Fruit fly (Drosophila melanogaster) whole organism, embryonic: ENCODE results near the gene CG8097.

ENCODE experiments used
- Blimp-1 ChIP-seq: fragments of 200-800 bp; sonication (Bioruptor generic); optimal IDR thresholded peaks from 3 replicates; lab custom pipeline; 2018; ENCODE audit warnings: missing biosample characterization, missing genetic modification characterization, mild to moderate bottlenecking, moderate library complexity, missing genetic modification reagents
- CG10366 ChIP-seq: fragments of 200-800 bp; sonication (Bioruptor generic); IDR thresholded peaks from 2 replicates; pipeline ENCODE4 v1.3.6; 2022; ENCODE audit warnings: missing biosample characterization, missing genetic modification characterization
- CG13287 ChIP-seq: fragments of 200-800 bp; sonication (Bioruptor generic); IDR thresholded peaks from 2 replicates; pipeline ENCODE4 v1.3.6; 2022; ENCODE audit warnings: missing biosample characterization, missing genetic modification characterization; ENCODE audit not compliant: partially characterized antibody
- CG15269 ChIP-seq: fragments of 200-800 bp; sonication (Bioruptor generic); optimal IDR thresholded peaks from 2 replicates; lab custom pipeline; 2018; ENCODE audit warnings: missing biosample characterization, mild to moderate bottlenecking, missing genetic modification characterization, moderate library complexity
- CG15514 ChIP-seq: fragments of 200-800 bp; sonication (Bioruptor generic); optimal IDR thresholded peaks from 3 replicates; lab custom pipeline; 2017; ENCODE audit warnings: missing biosample characterization, missing genetic modification characterization, mild to moderate bottlenecking, moderate library complexity, missing genetic modification reagents
- CG1647 ChIP-seq: fragments of 200-800 bp; sonication (Bioruptor generic); optimal IDR thresholded peaks from 3 replicates; lab custom pipeline; 2016; ENCODE audit warnings: missing biosample characterization, missing genetic modification characterization
- CG17186 ChIP-seq: fragments of 200-800 bp; sonication (Bioruptor generic); optimal IDR thresholded peaks from 3 replicates; lab custom pipeline; 2017; ENCODE audit warnings: missing biosample characterization, missing genetic modification reagents, missing genetic modification characterization
- CG2199 ChIP-seq: fragments of 200-800 bp; sonication (Bioruptor generic); IDR thresholded peaks from 3 replicates; pipeline ENCODE4 v1.3.6; 2022; ENCODE audit warnings: missing biosample characterization, missing genetic modification characterization
- CG2202 ChIP-seq: fragments of 200-800 bp; sonication (Bioruptor generic); optimal IDR thresholded peaks from 2 replicates; lab custom pipeline; 2018; ENCODE audit warnings: missing biosample characterization, mild to moderate bottlenecking, missing genetic modification characterization
- CG2678 ChIP-seq: fragments of 200-800 bp; sonication (Bioruptor generic); optimal IDR thresholded peaks from 3 replicates; lab custom pipeline; 2019; ENCODE audit warnings: missing biosample characterization, mild to moderate bottlenecking, missing genetic modification characterization, moderate library complexity
- CG30403 ChIP-seq: fragments of 200-800 bp; sonication (Bioruptor generic); optimal IDR thresholded peaks from 3 replicates; lab custom pipeline; 2016; ENCODE audit warnings: missing biosample characterization, missing genetic modification characterization
- CG4282 ChIP-seq: fragments of 200-800 bp; sonication (Bioruptor generic); optimal IDR thresholded peaks from 2 replicates; lab custom pipeline; 2016; ENCODE audit warnings: missing biosample characterization, missing genetic modification characterization
- CG6254 ChIP-seq: fragments of 200-800 bp; sonication (Bioruptor generic); optimal IDR thresholded peaks from 3 replicates; lab custom pipeline; 2017; ENCODE audit warnings: mild to moderate bottlenecking, missing biosample characterization, missing genetic modification reagents, missing genetic modification characterization
- CG7357 ChIP-seq: fragments of 200-800 bp; sonication (Bioruptor generic); IDR thresholded peaks from 3 replicates; pipeline ENCODE4 v1.3.6; 2022; ENCODE audit warnings: missing biosample characterization, missing genetic modification characterization
- CG7786 ChIP-seq: fragments of 200-800 bp; sonication (Bioruptor generic); optimal IDR thresholded peaks from 2 replicates; lab custom pipeline; 2016; ENCODE audit warnings: missing biosample characterization, missing genetic modification characterization
- CG8765 ChIP-seq: fragments of 200-800 bp; sonication (Bioruptor generic); IDR thresholded peaks from 2 replicates; pipeline ENCODE4 v1.3.6; 2022; ENCODE audit warnings: missing biosample characterization, missing genetic modification characterization
- CG9437 ChIP-seq: fragments of 200-800 bp; sonication (Bioruptor generic); optimal IDR thresholded peaks from 2 replicates; lab custom pipeline; 2018; ENCODE audit warnings: missing biosample characterization, mild to moderate bottlenecking, missing genetic modification characterization
- CG9609 ChIP-seq: fragments of 200-800 bp; sonication (Bioruptor generic); optimal IDR thresholded peaks from 3 replicates; lab custom pipeline; 2016; ENCODE audit warnings: missing biosample characterization, missing genetic modification characterization
- CG9932 ChIP-seq: fragments of 200-800 bp; sonication (Bioruptor generic); IDR thresholded peaks from 2 replicates; pipeline ENCODE4 v1.3.6; 2022; ENCODE audit warnings: missing biosample characterization, missing genetic modification characterization
- E2f2 ChIP-seq: fragments of 200-800 bp; sonication (Bioruptor generic); IDR thresholded peaks from 2 replicates; pipeline ENCODE4 v1.3.6; 2022; ENCODE audit warnings: missing biosample characterization, missing genetic modification characterization
- H15 ChIP-seq: fragments of 200-800 bp; sonication (Bioruptor generic); IDR thresholded peaks from 3 replicates; pipeline ENCODE4 v1.3.6; 2022; ENCODE audit warnings: missing biosample characterization, missing genetic modification characterization
- Jarid2 ChIP-seq: fragments of 200-800 bp; sonication (Bioruptor generic); optimal IDR thresholded peaks from 3 replicates; lab custom pipeline; 2017; ENCODE audit warnings: mild to moderate bottlenecking, missing biosample characterization, missing genetic modification reagents, missing genetic modification characterization
- Oaz ChIP-seq: fragments of 200-800 bp; sonication (Bioruptor generic); IDR thresholded peaks from 2 replicates; pipeline ENCODE4 v1.3.6; 2022; ENCODE audit warnings: missing biosample characterization, missing genetic modification characterization
- Oli ChIP-seq: fragments of 200-800 bp; sonication (Bioruptor generic); optimal IDR thresholded peaks from 2 replicates; lab custom pipeline; 2018; ENCODE audit warnings: missing biosample characterization, mild to moderate bottlenecking, missing genetic modification characterization, moderate library complexity
- Scr ChIP-seq: fragments of 200-800 bp; sonication (Bioruptor generic); IDR thresholded peaks from 2 replicates; pipeline ENCODE4 v1.3.6; 2022; ENCODE audit warnings: missing biosample characterization, missing genetic modification characterization; ENCODE audit not compliant: partially characterized antibody
- Sox100B ChIP-seq: fragments of 200-800 bp; sonication (Bioruptor generic); optimal IDR thresholded peaks from 3 replicates; lab custom pipeline; 2018; ENCODE audit warnings: missing biosample characterization, mild to moderate bottlenecking, missing genetic modification characterization
- al ChIP-seq: fragments of 200-800 bp; sonication (Bioruptor generic); IDR thresholded peaks from 2 replicates; pipeline ENCODE4 v1.3.6; 2022; ENCODE audit warnings: missing biosample characterization, missing genetic modification characterization
- bab2 ChIP-seq: fragments of 200-800 bp; sonication (Bioruptor generic); optimal IDR thresholded peaks from 2 replicates; lab custom pipeline; 2016; ENCODE audit warnings: missing biosample characterization, missing genetic modification characterization
- bbx ChIP-seq: fragments of 200-800 bp; sonication (Bioruptor generic); IDR thresholded peaks from 2 replicates; pipeline ENCODE4 v1.3.6; 2022; ENCODE audit warnings: missing biosample characterization, missing genetic modification characterization; ENCODE audit not compliant: partially characterized antibody
- bsh ChIP-seq, 2 experiments: fragments of 200-800 bp; sonication (Bioruptor generic); optimal IDR thresholded peaks; 2 replicates each; lab custom pipeline; 2017 to 2018; ENCODE audit warnings: mild to moderate bottlenecking in 2 of 2, missing biosample characterization in 2 of 2, missing genetic modification characterization in 2 of 2, moderate library complexity in 1 of 2
- dysf ChIP-seq: fragments of 200-800 bp; sonication (Bioruptor generic); IDR thresholded peaks from 3 replicates; pipeline ENCODE4 v1.3.6; 2022; ENCODE audit warnings: missing biosample characterization, missing genetic modification characterization
- esg ChIP-seq: fragments of 200-800 bp; sonication (Bioruptor generic); conservative IDR thresholded peaks from 2 replicates; pipeline ENCODE4 v1.3.6; 2022; ENCODE audit warnings: missing biosample characterization, missing genetic modification characterization
- eve ChIP-seq, 2 experiments: fragments of >200 bp; optimal IDR thresholded peaks; 2 replicates each; lab custom pipeline; 2017; ENCODE audit warnings: missing biosample characterization in 2 of 2, missing genetic modification characterization in 2 of 2
- fd102C ChIP-seq: fragments of 200-800 bp; sonication (Bioruptor generic); optimal IDR thresholded peaks from 2 replicates; lab custom pipeline; 2018; ENCODE audit warnings: missing biosample characterization, mild to moderate bottlenecking, missing genetic modification characterization, moderate library complexity
- gro ChIP-seq: fragments of 200-800 bp; sonication (Bioruptor generic); optimal IDR thresholded peaks from 2 replicates; lab custom pipeline; 2016; ENCODE audit warnings: missing biosample characterization, missing genetic modification characterization
- hb ChIP-seq: fragments of 200-800 bp; sonication (Bioruptor generic); IDR thresholded peaks from 3 replicates; pipeline ENCODE4 v1.3.6; 2022; ENCODE audit warnings: missing biosample characterization, missing genetic modification characterization; ENCODE audit not compliant: partially characterized antibody
- her ChIP-seq: fragments of 200-800 bp; sonication (Bioruptor generic); optimal IDR thresholded peaks from 2 replicates; lab custom pipeline; 2016; ENCODE audit warnings: missing biosample characterization, missing genetic modification characterization
- hth ChIP-seq: fragments of >200 bp; optimal IDR thresholded peaks from 2 replicates; lab custom pipeline; 2017; ENCODE audit warnings: inconsistent platforms
- jumu ChIP-seq: fragments of 200-800 bp; sonication (Bioruptor generic); optimal IDR thresholded peaks from 3 replicates; lab custom pipeline; 2016; ENCODE audit warnings: missing biosample characterization, missing genetic modification characterization
- knrl ChIP-seq: fragments of 200-800 bp; sonication (Bioruptor generic); IDR thresholded peaks from 3 replicates; pipeline ENCODE4 v1.3.6; 2022; ENCODE audit warnings: missing biosample characterization, missing genetic modification characterization; ENCODE audit not compliant: partially characterized antibody
- nau ChIP-seq: fragments of 200-800 bp; sonication (Bioruptor generic); optimal IDR thresholded peaks from 3 replicates; lab custom pipeline; 2017; ENCODE audit warnings: missing biosample characterization, mild to moderate bottlenecking, missing genetic modification characterization, missing genetic modification reagents
- sim ChIP-seq: fragments of 200-800 bp; sonication (Bioruptor generic); IDR thresholded peaks from 2 replicates; pipeline ENCODE4 v1.3.6; 2022; ENCODE audit warnings: missing biosample characterization, missing genetic modification characterization
- slbo ChIP-seq: fragments of 200-800 bp; sonication (Bioruptor generic); IDR thresholded peaks from 2 replicates; pipeline ENCODE4 v1.3.6; 2022; ENCODE audit warnings: missing biosample characterization, missing genetic modification characterization
- tap ChIP-seq: fragments of 200-800 bp; optimal IDR thresholded peaks from 3 replicates; lab custom pipeline; 2019; ENCODE audit warnings: missing biosample characterization, mild to moderate bottlenecking, missing genetic modification characterization, moderate library complexity
- tgo ChIP-seq: fragments of 200-800 bp; sonication (Bioruptor generic); IDR thresholded peaks from 3 replicates; pipeline ENCODE4 v1.3.6; 2022; ENCODE audit warnings: missing biosample characterization, missing genetic modification characterization
- tll ChIP-seq, 2 experiments: fragments of 200-800 bp in 1 of 2; fragments of >200 bp in 1 of 2; sonication (Bioruptor generic) in 1 of 2; optimal IDR thresholded peaks; 2 replicates each; lab custom pipeline; 2017 to 2019; ENCODE audit warnings: missing biosample characterization in 2 of 2, missing genetic modification characterization in 2 of 2, mild to moderate bottlenecking in 1 of 2, moderate library complexity in 1 of 2
- trh ChIP-seq: fragments of 200-800 bp; sonication (Bioruptor generic); optimal IDR thresholded peaks from 2 replicates; lab custom pipeline; 2016; ENCODE audit warnings: missing biosample characterization, missing genetic modification characterization
- twi ChIP-seq: fragments of 200-800 bp; optimal IDR thresholded peaks from 2 replicates; lab custom pipeline; 2019; ENCODE audit warnings: missing biosample characterization, mild to moderate bottlenecking, missing genetic modification characterization, moderate library complexity
- vvl ChIP-seq: fragments of 200-800 bp; sonication (Bioruptor generic); IDR thresholded peaks from 2 replicates; pipeline ENCODE4 v1.3.6; 2022; ENCODE audit warnings: missing biosample characterization, missing genetic modification characterization
- yki ChIP-seq: fragments of >200 bp; optimal IDR thresholded peaks from 3 replicates; lab custom pipeline; 2018

Gene CG8097

dm6 chrX:15593477-15594229, 10.7 kb downstream of the CG8097 start, which contains the start of gene Chsy:
Gene Chsy, minus strand, starts transcription at chrX:15593534.
- TF ChIP-seq hb (GFP tag; lab: Robert Waterston, UW) (no peak), CG2678 (tag; lab: Kevin White, UChicago) (peak; percentile 44), CG6254 (GFP tag; lab: Kevin White, UChicago) (no peak), fd102C (no peak), esg (GFP tag; lab: Robert Waterston, UW) (no peak), CG9609 (GFP tag; lab: Kevin White, UChicago) (no peak), al (GFP tag; lab: Robert Waterston, UW) (no peak), Blimp-1 (GFP tag; lab: Kevin White, UChicago) (no peak), CG9437 (GFP tag; lab: Kevin White, UChicago) (peak; percentile 60), bbx (no peak), Sox100B (peak; percentile 27), CG15514 (GFP tag; lab: Kevin White, UChicago) (peak; percentile 92), CG7357 (GFP tag; lab: Robert Waterston, UW) (no peak), tll (GFP tag; optimal IDR thresholded peaks at IDR 0.05; lab: Kevin White, UChicago) (no peak), CG1647 (GFP tag; lab: Kevin White, UChicago) (no peak), Scr (GFP tag; lab: Robert Waterston, UW) (no peak), jumu (GFP tag; lab: Kevin White, UChicago) (no peak), her (GFP tag; lab: Kevin White, UChicago) (no peak), E2f2 (peak; percentile 16; the same call in 1 of the 2 replicates), tgo (GFP tag; lab: Robert Waterston, UW) (peak; percentile 18; the same call in 1 of the 3 replicates), nau (no peak), vvl (GFP tag; lab: Robert Waterston, UW) (0 out of 2 replicates have a peak, but pooled peaks have one; percentile 37), CG8765 (GFP tag; lab: Robert Waterston, UW) (no peak), dysf (GFP tag; lab: Robert Waterston, UW) (no peak), CG10366 (GFP tag; lab: Robert Waterston, UW) (no peak), trh (GFP tag; lab: Kevin White, UChicago) (no peak), twi (tag; lab: Kevin White, UChicago) (no peak), sim (GFP tag; lab: Robert Waterston, UW) (no peak), CG2199 (GFP tag; lab: Robert Waterston, UW) (peak; percentile 69), eve (GFP tag; optimal IDR thresholded peaks at IDR 0.05; lab: Kevin White, UChicago) (no peak), CG15269 (peak; percentile 18), Jarid2 (GFP tag; lab: Kevin White, UChicago) (peak; percentile 73), Oaz (GFP tag; lab: Robert Waterston, UW) (no peak), CG30403 (GFP tag; lab: Kevin White, UChicago) (no peak), CG7786 (no peak), slbo (peak; percentile 64), CG4282 (GFP tag; lab: Kevin White, UChicago) (no peak), bab2 (GFP tag; lab: Kevin White, UChicago) (no peak), knrl (no peak), hth (lab: Kevin White, UChicago) (no peak), bsh (GFP tag; optimal IDR thresholded peaks at IDR 0.05; lab: Kevin White, UChicago) (peak in 1 of 2 experiments; percentile 17), tap (no peak), CG9932 (GFP tag; lab: Robert Waterston, UW) (no peak), gro (GFP tag; lab: Kevin White, UChicago) (no peak), yki (peak; percentile 66), CG17186 (GFP tag; lab: Kevin White, UChicago) (no peak), Oli (tag; lab: Kevin White, UChicago) (no peak), H15 (GFP tag; lab: Robert Waterston, UW) (no peak), CG2202 (tag; lab: Kevin White, UChicago) (no peak), CG13287 (GFP tag; lab: Robert Waterston, UW) (no peak)
